Fruit fly (Drosophila melanogaster): ENCODE results near the gene CG7173.
A peak's percentile ranks its signal among the peaks of the same experiment; 100 is the strongest.

CG7173 gene

DNA sequence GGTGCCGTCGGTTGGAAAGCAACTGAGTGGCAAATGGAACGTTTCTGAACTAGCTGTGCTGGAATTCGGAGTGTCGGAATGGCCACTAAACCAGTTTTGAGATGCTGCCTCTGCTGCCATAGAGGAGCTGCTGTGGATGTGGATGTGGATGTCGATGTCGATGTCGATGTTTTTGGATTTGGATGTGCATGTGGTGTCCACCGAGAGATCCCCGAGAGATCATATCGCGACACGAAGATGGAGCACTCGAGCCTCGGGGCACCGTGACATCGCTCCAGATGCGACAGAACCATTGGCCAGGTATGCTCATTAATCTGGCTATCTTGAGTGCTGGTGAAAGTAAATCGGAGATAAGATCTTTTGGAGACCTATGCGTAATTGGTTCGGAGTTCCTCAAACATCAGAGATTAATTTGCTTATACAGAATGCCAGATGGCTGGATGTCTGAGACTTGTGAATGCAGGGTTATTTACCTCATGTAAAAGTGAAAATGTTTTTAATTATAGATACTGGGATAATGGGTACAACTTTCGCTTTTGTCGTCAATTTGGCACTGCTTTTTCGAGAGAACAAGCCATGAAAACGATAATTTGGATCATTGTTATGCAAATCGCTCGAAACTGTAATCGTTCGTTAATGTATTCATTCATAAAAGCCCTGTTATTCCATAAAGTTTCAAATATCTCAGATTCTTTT is at the start of gene CG7173:
TSS of gene CG7173 (minus strand) at position 51 of the 696 bp plus-strand sequence.
- no peak for TF ChIP-seq fru (GFP tag; optimal IDR thresholded peaks at IDR 0.05)
- no peak for TF ChIP-seq Dfd (GFP tag; optimal IDR thresholded peaks at IDR 0.05)
- no peak for TF ChIP-seq Vsx2 (GFP tag; optimal IDR thresholded peaks at IDR 0.05; ENCODE audit: partially characterized antibody)
- TF ChIP-seq Jra (GFP tag; optimal IDR thresholded peaks at IDR 0.05), result no peak
- no peak for TF ChIP-seq dmrt93B (GFP tag; optimal IDR thresholded peaks at IDR 0.05)
- no peak for TF ChIP-seq woc (GFP tag; optimal IDR thresholded peaks at IDR 0.05)
- TF ChIP-seq jim (GFP tag; optimal IDR thresholded peaks at IDR 0.05), result no peak
- TF ChIP-seq h (GFP tag; optimal IDR thresholded peaks at IDR 0.05), result no peak
- no peak for TF ChIP-seq br (GFP tag; optimal IDR thresholded peaks at IDR 0.05)
- no peak for TF ChIP-seq brk (GFP tag; optimal IDR thresholded peaks at IDR 0.05)
- no peak for TF ChIP-seq Mio (GFP tag; optimal IDR thresholded peaks at IDR 0.05)
- TF ChIP-seq ey (GFP tag; optimal IDR thresholded peaks at IDR 0.05), result no peak
- no peak for TF ChIP-seq Rel (GFP tag; optimal IDR thresholded peaks at IDR 0.05)
- TF ChIP-seq Rel (tag; optimal IDR thresholded peaks at IDR 0.05), result no peak
- no peak for TF ChIP-seq Myc (optimal IDR thresholded peaks at IDR 0.05)

DNA sequence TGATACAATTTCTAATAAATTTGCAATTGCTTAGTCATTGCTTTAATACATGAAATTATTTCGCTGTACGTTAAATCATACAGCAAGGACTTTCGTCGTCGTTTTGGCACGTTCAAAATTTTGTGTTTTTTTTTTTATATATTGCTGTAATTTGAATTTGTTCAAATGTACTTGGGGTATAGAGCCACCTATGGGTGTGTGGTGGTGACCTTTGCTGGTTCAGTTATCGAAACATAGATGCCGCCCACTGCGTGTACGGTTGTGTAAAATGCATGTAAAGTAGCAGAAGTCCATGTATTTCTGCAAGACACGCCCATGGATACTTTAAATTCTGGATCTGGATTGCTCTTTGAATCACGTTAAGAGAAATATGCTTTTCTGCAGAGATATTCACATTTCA is 46.2 kb upstream of the CG7173 start:
- TF ChIP-seq OdsH (GFP tag; optimal IDR thresholded peaks at IDR 0.05) (peak; percentile 30), sv (GFP tag; optimal IDR thresholded peaks at IDR 0.05) (peak; percentile 14), Mio (GFP tag; optimal IDR thresholded peaks at IDR 0.05) (no peak), fru (GFP tag; optimal IDR thresholded peaks at IDR 0.05) (peak; percentile 11), ey (GFP tag; optimal IDR thresholded peaks at IDR 0.05) (peak; percentile 39), HLH106 (tag; optimal IDR thresholded peaks at IDR 0.05) (peak; percentile 5), tai (GFP tag; optimal IDR thresholded peaks at IDR 0.05) (no peak), Hr83 (GFP tag; optimal IDR thresholded peaks at IDR 0.05; ENCODE audit: poor library complexity, severe bottlenecking) (peak; percentile 44), Hnf4 (GFP tag; optimal IDR thresholded peaks at IDR 0.05) (peak; percentile 41)

DNA sequence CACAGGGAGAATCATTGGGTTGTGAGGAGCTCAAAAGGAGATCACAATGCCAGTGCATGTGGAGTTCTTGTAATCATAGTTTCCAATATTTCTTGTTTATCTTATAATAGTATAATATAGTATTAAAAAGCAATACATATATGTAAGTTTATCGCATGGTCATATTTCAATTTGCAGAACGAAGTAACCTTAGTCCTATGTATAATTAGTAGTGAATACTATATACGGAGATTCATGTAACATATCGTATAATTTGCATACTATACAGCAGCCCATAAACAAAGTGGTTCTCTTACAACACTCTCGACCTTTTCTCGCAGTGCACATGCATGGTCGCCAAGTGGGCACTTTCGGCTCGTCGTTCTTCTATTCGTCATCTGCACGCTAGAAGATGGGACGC is 44.2 kb upstream of the CG7173 start:
- TF ChIP-seq CG32264 (GFP tag; optimal IDR thresholded peaks at IDR 0.05) (no peak), foxo (GFP tag; optimal IDR thresholded peaks at IDR 0.05) (peak in 1 of 2 experiments; percentile 16), HLH106 (tag; optimal IDR thresholded peaks at IDR 0.05) (peak; percentile 7), psq (GFP tag; optimal IDR thresholded peaks at IDR 0.05) (peak; percentile 22), Mio (GFP tag; optimal IDR thresholded peaks at IDR 0.05) (no peak), tai (GFP tag; optimal IDR thresholded peaks at IDR 0.05) (no peak), Dfd (GFP tag; optimal IDR thresholded peaks at IDR 0.05) (no peak)

DNA sequence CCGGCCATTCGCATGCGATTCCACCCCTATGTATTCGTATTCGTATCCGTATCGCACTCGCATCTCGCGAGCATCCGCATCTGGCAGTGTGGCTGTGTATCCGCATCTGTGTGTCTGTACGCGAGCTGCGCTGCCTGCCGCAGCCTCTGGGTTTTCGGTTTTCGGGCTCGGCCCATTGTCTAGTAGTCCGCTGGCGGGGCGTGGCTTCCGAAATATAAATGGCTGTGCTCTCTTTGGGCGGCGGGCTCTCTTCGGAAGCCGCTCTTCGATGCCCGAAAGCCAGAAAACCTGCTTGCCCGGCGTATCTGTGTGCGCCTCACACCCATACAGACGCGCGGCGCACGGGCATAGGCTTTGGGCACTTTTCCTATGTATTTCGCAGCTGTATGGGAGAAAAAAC is 40.3 kb upstream of the CG7173 start:
- TF ChIP-seq N (GFP tag; optimal IDR thresholded peaks at IDR 0.05) (no peak), br (GFP tag; optimal IDR thresholded peaks at IDR 0.05) (no peak), Dif (GFP tag; optimal IDR thresholded peaks at IDR 0.05; ENCODE audit: partially characterized antibody) (peak; percentile 17), Hr78 (GFP tag; optimal IDR thresholded peaks at IDR 0.05) (no peak)

DNA sequence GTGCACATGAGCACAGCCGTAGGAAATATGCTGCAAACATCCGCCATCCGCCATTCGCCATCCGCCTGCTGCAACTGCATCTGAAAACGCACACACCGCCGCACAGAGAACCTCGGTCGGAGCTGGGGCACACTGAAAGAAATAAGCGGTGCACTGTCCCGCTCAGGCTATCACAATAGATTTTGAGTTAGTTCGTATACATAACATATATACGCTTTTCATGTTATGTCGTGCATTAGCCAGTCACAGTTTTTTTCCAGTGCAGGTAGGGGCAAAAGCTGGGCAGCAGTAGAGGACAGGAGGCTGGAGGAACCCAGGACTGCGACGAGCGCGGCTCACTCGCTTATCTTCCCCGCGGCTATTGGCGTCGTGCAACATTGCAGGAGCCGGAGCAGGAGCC is 36.4 kb upstream of the CG7173 start:
- no peak for TF ChIP-seq lola (GFP tag; optimal IDR thresholded peaks at IDR 0.05)
- no peak for TF ChIP-seq CrebA (GFP tag; optimal IDR thresholded peaks at IDR 0.05; ENCODE audit: borderline replicate concordance)
- no peak for TF ChIP-seq Myc (optimal IDR thresholded peaks at IDR 0.05)
- TF ChIP-seq ey (GFP tag; optimal IDR thresholded peaks at IDR 0.05), result peak; percentile 70
- TF ChIP-seq Jra (GFP tag; optimal IDR thresholded peaks at IDR 0.05), result peak; percentile 3
- TF ChIP-seq HLH106 (tag; optimal IDR thresholded peaks at IDR 0.05), result peak; percentile 60
- peak; percentile 66 for TF ChIP-seq Hnf4 (GFP tag; optimal IDR thresholded peaks at IDR 0.05)
- peak; percentile 56 for TF ChIP-seq rgr (GFP tag; optimal IDR thresholded peaks at IDR 0.05)
- no peak for TF ChIP-seq Rel (GFP tag; optimal IDR thresholded peaks at IDR 0.05)
- no peak for TF ChIP-seq Rel (tag; optimal IDR thresholded peaks at IDR 0.05)
- no peak for TF ChIP-seq Abd-B (GFP tag; optimal IDR thresholded peaks at IDR 0.05)
- TF ChIP-seq Hr78 (GFP tag; optimal IDR thresholded peaks at IDR 0.05), result no peak
- TF ChIP-seq Dfd (GFP tag; optimal IDR thresholded peaks at IDR 0.05), result no peak
- TF ChIP-seq Vsx2 (GFP tag; optimal IDR thresholded peaks at IDR 0.05; ENCODE audit: partially characterized antibody), result no peak
- TF ChIP-seq dl (GFP tag; optimal IDR thresholded peaks at IDR 0.05; ENCODE audit: insufficient read depth in 1 of 2, partially characterized antibody in 2 of 2), result no peak
- no peak for TF ChIP-seq jim (GFP tag; optimal IDR thresholded peaks at IDR 0.05)
- peak in 1 of 2 experiments; percentile 74 for TF ChIP-seq foxo (GFP tag; optimal IDR thresholded peaks at IDR 0.05)
- no peak for TF ChIP-seq GATAd (GFP tag; optimal IDR thresholded peaks at IDR 0.05)
- peak; percentile 68 for TF ChIP-seq OdsH (GFP tag; optimal IDR thresholded peaks at IDR 0.05)
- TF ChIP-seq Sp1 (GFP tag; optimal IDR thresholded peaks at IDR 0.05), result peak; percentile 63
- peak; percentile 58 for TF ChIP-seq br (GFP tag; optimal IDR thresholded peaks at IDR 0.05)
- peak; percentile 47 for TF ChIP-seq woc (GFP tag; optimal IDR thresholded peaks at IDR 0.05)
- peak; percentile 35 for TF ChIP-seq dmrt93B (GFP tag; optimal IDR thresholded peaks at IDR 0.05)
- peak; percentile 75 for TF ChIP-seq fru (GFP tag; optimal IDR thresholded peaks at IDR 0.05)
- peak; percentile 75 for TF ChIP-seq h (GFP tag; optimal IDR thresholded peaks at IDR 0.05)
- no peak for TF ChIP-seq Dif (GFP tag; optimal IDR thresholded peaks at IDR 0.05; ENCODE audit: partially characterized antibody)
- peak; percentile 58 for TF ChIP-seq psq (GFP tag; optimal IDR thresholded peaks at IDR 0.05)
- TF ChIP-seq CG9705 (GFP tag; optimal IDR thresholded peaks at IDR 0.05), result peak; percentile 21

All from whole organism, wandering third instar larva.